Worm (Caenorhabditis elegans): ENCODE data around the gene hap-1.

The hap-1 gene

ce11 chrIII:5236104-5236503 lies 27.6 kb upstream of the hap-1 start, which contains the start of gene prx-10:
Gene prx-10 (plus strand): TSS chrIII:5236404.
- no peak for TF ChIP-seq flt-1 (GFP tag; IDR thresholded peaks at IDR 0.05)
- no peak for TF ChIP-seq ceh-13 (GFP tag; optimal IDR thresholded peaks at IDR 0.05)
- no peak for TF ChIP-seq B0310.2 (tag; optimal IDR thresholded peaks at IDR 0.05)
- no peak for TF ChIP-seq ets-7 (tag; optimal IDR thresholded peaks at IDR 0.05)
- no peak for TF ChIP-seq tbx-37 (GFP tag; conservative IDR thresholded peaks at IDR 0.05)
- no peak for TF ChIP-seq tra-4 (tag; optimal IDR thresholded peaks at IDR 0.05)
- no peak for TF ChIP-seq aly-1 (tag; optimal IDR thresholded peaks at IDR 0.05)
- TF ChIP-seq hmbx-1 (tag; optimal IDR thresholded peaks at IDR 0.05) = no peak
- TF ChIP-seq F13C5.2 (tag; optimal IDR thresholded peaks at IDR 0.05) = no peak
- TF ChIP-seq hnd-1 (tag; optimal IDR thresholded peaks at IDR 0.05) = no peak
- TF ChIP-seq sea-1 (GFP tag; conservative IDR thresholded peaks at IDR 0.05) = no peak
- TF ChIP-seq tbx-11 (GFP tag; IDR thresholded peaks at IDR 0.05) = no peak
- TF ChIP-seq pes-1 (GFP tag; IDR thresholded peaks at IDR 0.05) = no peak
- TF ChIP-seq ceh-36 (tag; optimal IDR thresholded peaks at IDR 0.05) = no peak

ce11 chrIII:5241854-5242253 lies 21.9 kb upstream of the hap-1 start:
- TF ChIP-seq ceh-36 (tag; optimal IDR thresholded peaks at IDR 0.05) = no peak
- no peak for TF ChIP-seq hnd-1 (tag; optimal IDR thresholded peaks at IDR 0.05)
- no peak for TF ChIP-seq hmg-4 (GFP tag; optimal IDR thresholded peaks at IDR 0.05)
- no peak for TF ChIP-seq tra-4 (tag; optimal IDR thresholded peaks at IDR 0.05)
- no peak for TF ChIP-seq tbx-11 (GFP tag; IDR thresholded peaks at IDR 0.05)
- no peak for TF ChIP-seq tbx-37 (GFP tag; conservative IDR thresholded peaks at IDR 0.05)
- TF ChIP-seq aly-1 (tag; optimal IDR thresholded peaks at IDR 0.05) = no peak
- no peak for TF ChIP-seq pes-1 (GFP tag; IDR thresholded peaks at IDR 0.05)
- no peak for TF ChIP-seq flt-1 (GFP tag; IDR thresholded peaks at IDR 0.05)
- TF ChIP-seq F13C5.2 (tag; optimal IDR thresholded peaks at IDR 0.05) = no peak
- no peak for TF ChIP-seq hmbx-1 (tag; optimal IDR thresholded peaks at IDR 0.05)
- TF ChIP-seq B0310.2 (tag; optimal IDR thresholded peaks at IDR 0.05) = no peak
- no peak for TF ChIP-seq ets-7 (tag; optimal IDR thresholded peaks at IDR 0.05)

- TF ChIP-seq flt-1 (GFP tag; IDR thresholded peaks at IDR 0.05) (no peak), ama-1 (optimal IDR thresholded peaks at IDR 0.05) (no peak), ets-7 (tag; optimal IDR thresholded peaks at IDR 0.05) (no peak), hmg-4 (GFP tag; optimal IDR thresholded peaks at IDR 0.05) (no peak), tbx-37 (GFP tag; conservative IDR thresholded peaks at IDR 0.05) (no peak), hnd-1 (tag; optimal IDR thresholded peaks at IDR 0.05) (no peak), F13C5.2 (tag; optimal IDR thresholded peaks at IDR 0.05) (no peak), B0310.2 (tag; optimal IDR thresholded peaks at IDR 0.05) (no peak)
Measured at ce11 chrIII:5244539-5244938, 19.2 kb upstream of the hap-1 start, which contains the start of gene cnd-1. Gene cnd-1 (minus strand): TSS chrIII:5244639.

ce11 chrIII:5245067-5245466 lies 18.7 kb upstream of the hap-1 start:
- TF ChIP-seq sea-1 (GFP tag; conservative IDR thresholded peaks at IDR 0.05) = no peak
- no peak for TF ChIP-seq ceh-36 (tag; optimal IDR thresholded peaks at IDR 0.05)
- no peak for TF ChIP-seq hmbx-1 (tag; optimal IDR thresholded peaks at IDR 0.05)
- TF ChIP-seq F13C5.2 (tag; optimal IDR thresholded peaks at IDR 0.05) = no peak
- TF ChIP-seq flt-1 (GFP tag; IDR thresholded peaks at IDR 0.05) = no peak
- no peak for TF ChIP-seq hnd-1 (tag; optimal IDR thresholded peaks at IDR 0.05)
- no peak for TF ChIP-seq ama-1 (optimal IDR thresholded peaks at IDR 0.05)
- TF ChIP-seq tbx-37 (GFP tag; conservative IDR thresholded peaks at IDR 0.05) = no peak
- TF ChIP-seq B0310.2 (tag; optimal IDR thresholded peaks at IDR 0.05) = no peak
- no peak for TF ChIP-seq scrt-1 (GFP tag; IDR thresholded peaks at IDR 0.05)
- no peak for TF ChIP-seq ets-7 (tag; optimal IDR thresholded peaks at IDR 0.05)
- TF ChIP-seq pes-1 (GFP tag; IDR thresholded peaks at IDR 0.05) = no peak
- no peak for TF ChIP-seq hmg-4 (GFP tag; optimal IDR thresholded peaks at IDR 0.05)

ce11 chrIII:5248706-5249105 lies 15.0 kb upstream of the hap-1 start:
- TF ChIP-seq ceh-36 (tag; optimal IDR thresholded peaks at IDR 0.05) (peak; percentile 67), aly-1 (tag; optimal IDR thresholded peaks at IDR 0.05) (no peak)

ce11 chrIII:5254108-5254507 lies 9.6 kb upstream of the hap-1 start, which contains the start of the genes sumv-1 and gop-1:
Gene sumv-1 (minus strand): TSS chrIII:5254187.
Gene gop-1 (plus strand): TSS chrIII:5254438.
- TF ChIP-seq B0310.2 (tag; optimal IDR thresholded peaks at IDR 0.05) (no peak), pes-1 (GFP tag; IDR thresholded peaks at IDR 0.05) (no peak), ceh-36 (tag; optimal IDR thresholded peaks at IDR 0.05) (no peak), aly-1 (tag; optimal IDR thresholded peaks at IDR 0.05) (no peak), sea-1 (GFP tag; conservative IDR thresholded peaks at IDR 0.05) (no peak), ama-1 (optimal IDR thresholded peaks at IDR 0.05) (no peak), scrt-1 (GFP tag; IDR thresholded peaks at IDR 0.05) (no peak), ceh-13 (GFP tag; optimal IDR thresholded peaks at IDR 0.05) (no peak)

- TF ChIP-seq tbx-11 (GFP tag; IDR thresholded peaks at IDR 0.05) = no peak
- TF ChIP-seq flt-1 (GFP tag; IDR thresholded peaks at IDR 0.05) = no peak
- no peak for TF ChIP-seq ceh-36 (tag; optimal IDR thresholded peaks at IDR 0.05)
- TF ChIP-seq hmg-4 (GFP tag; optimal IDR thresholded peaks at IDR 0.05) = no peak
- TF ChIP-seq pes-1 (GFP tag; IDR thresholded peaks at IDR 0.05) = no peak
- TF ChIP-seq F13C5.2 (tag; optimal IDR thresholded peaks at IDR 0.05) = no peak
- TF ChIP-seq hnd-1 (tag; optimal IDR thresholded peaks at IDR 0.05) = no peak
- TF ChIP-seq tbx-37 (GFP tag; conservative IDR thresholded peaks at IDR 0.05) = no peak
- TF ChIP-seq hmbx-1 (tag; optimal IDR thresholded peaks at IDR 0.05) = no peak
- no peak for TF ChIP-seq sea-1 (GFP tag; conservative IDR thresholded peaks at IDR 0.05)
- TF ChIP-seq B0310.2 (tag; optimal IDR thresholded peaks at IDR 0.05) = no peak
- TF ChIP-seq ceh-13 (GFP tag; optimal IDR thresholded peaks at IDR 0.05) = no peak
- no peak for TF ChIP-seq tra-4 (tag; optimal IDR thresholded peaks at IDR 0.05)
- TF ChIP-seq aly-1 (tag; optimal IDR thresholded peaks at IDR 0.05) = no peak
- no peak for TF ChIP-seq ets-7 (tag; optimal IDR thresholded peaks at IDR 0.05)
- TF ChIP-seq scrt-1 (GFP tag; IDR thresholded peaks at IDR 0.05) = no peak
- TF ChIP-seq ama-1 (optimal IDR thresholded peaks at IDR 0.05) = no peak
Measured at ce11 chrIII:5258918-5259317, 4.8 kb upstream of the hap-1 start, which contains the start of gene gop-2. Gene gop-2 (plus strand): TSS chrIII:5259023.

- TF ChIP-seq tbx-37 (GFP tag; conservative IDR thresholded peaks at IDR 0.05) (no peak), flt-1 (GFP tag; IDR thresholded peaks at IDR 0.05) (no peak), ceh-36 (tag; optimal IDR thresholded peaks at IDR 0.05) (no peak), F13C5.2 (tag; optimal IDR thresholded peaks at IDR 0.05) (no peak), ceh-13 (GFP tag; optimal IDR thresholded peaks at IDR 0.05) (no peak), pes-1 (GFP tag; IDR thresholded peaks at IDR 0.05) (no peak), aly-1 (tag; optimal IDR thresholded peaks at IDR 0.05) (no peak), tra-4 (tag; optimal IDR thresholded peaks at IDR 0.05) (no peak), scrt-1 (GFP tag; IDR thresholded peaks at IDR 0.05) (no peak), tbx-11 (GFP tag; IDR thresholded peaks at IDR 0.05) (no peak), hnd-1 (tag; optimal IDR thresholded peaks at IDR 0.05) (no peak)
Measured at ce11 chrIII:5260394-5260793, 3.3 kb upstream of the hap-1 start, which contains the start of gene gop-3. Gene gop-3 (plus strand): TSS chrIII:5260694.

Data from whole organism, early embryonic.